Worm (Caenorhabditis elegans) whole organism, L4 larva: ENCODE results near the gene C53B7.2.

Experiments
- F26F4.8 ChIP-seq: fragments of 200-800 bp; sonication (Bioruptor generic); conservative IDR thresholded peaks from 2 replicates; pipeline ENCODE4 v1.3.6; 2022; ENCODE audit warnings: missing genetic modification characterization, missing compliant biosample characterization
- T20F7.1 ChIP-seq: fragments of 200-800 bp; sonication (Bioruptor generic); optimal IDR thresholded peaks from 2 replicates; lab custom pipeline; 2018; ENCODE audit warnings: mild to moderate bottlenecking, missing genetic modification characterization, missing compliant biosample characterization
- aha-1 ChIP-seq: fragments of 150-350 bp; peaks from one replicate; lab custom pipeline; 2014; ENCODE audit warnings: missing biosample characterization, missing genetic modification characterization
- ama-1 ChIP-seq: fragments of 150-350 bp; optimal IDR thresholded peaks from 2 replicates; lab custom pipeline; 2014; ENCODE audit warnings: inconsistent platforms, mixed read lengths
- ceh-20 ChIP-seq: fragments of 200-800 bp; sonication (Bioruptor generic); IDR thresholded peaks from 2 replicates; pipeline ENCODE4 v1.3.6; 2022; ENCODE audit warnings: missing genetic modification reagents, missing genetic modification characterization, missing compliant biosample characterization
- ceh-44 ChIP-seq: fragments of 200-800 bp; sonication (Bioruptor generic); IDR thresholded peaks from 2 replicates; pipeline ENCODE4 v1.3.6; 2022; ENCODE audit warnings: missing genetic modification reagents, missing genetic modification characterization, missing compliant biosample characterization
- daf-16 ChIP-seq, 3 experiments: sonication (generic microtip); optimal IDR thresholded peaks; 2 replicates each; lab custom pipeline; 2016 to 2017; ENCODE audit warnings: missing genetic modification characterization in 3 of 3, missing genetic modification reagents in 3 of 3, mild to moderate bottlenecking in 2 of 3, missing compliant biosample characterization in 2 of 3, missing biosample characterization in 1 of 3, moderate library complexity in 1 of 3
- daf-8 ChIP-seq: fragments of 200-800 bp; sonication (Bioruptor generic); IDR thresholded peaks from 2 replicates; pipeline ENCODE4 v1.3.6; 2022; ENCODE audit warnings: missing genetic modification characterization, missing compliant biosample characterization
- dmd-6 ChIP-seq: fragments of 200-800 bp; sonication (Bioruptor generic); IDR thresholded peaks from 2 replicates; pipeline ENCODE4 v1.3.6; 2022; ENCODE audit warnings: missing genetic modification reagents, missing genetic modification characterization, missing compliant biosample characterization
- dve-1 ChIP-seq: sonication (generic microtip); optimal IDR thresholded peaks from 2 replicates; lab custom pipeline; 2017; ENCODE audit warnings: antibody characterized with exemption, mild to moderate bottlenecking, missing genetic modification characterization, missing compliant biosample characterization; ENCODE audit not compliant: insufficient read depth
- fkh-10 ChIP-seq: fragments of 150-350 bp; optimal IDR thresholded peaks from 2 replicates; lab custom pipeline; 2014; ENCODE audit warnings: missing biosample characterization, missing genetic modification reagents, missing genetic modification characterization
- fos-1 ChIP-seq: fragments of 150-350 bp; optimal IDR thresholded peaks from 2 replicates; lab custom pipeline; 2014; ENCODE audit warnings: missing biosample characterization, missing genetic modification characterization
- hlh-11 ChIP-seq: fragments of 200-800 bp; sonication (Bioruptor generic); optimal IDR thresholded peaks from 2 replicates; lab custom pipeline; 2018; ENCODE audit warnings: mild to moderate bottlenecking, missing genetic modification characterization, missing compliant biosample characterization
- hlh-30 ChIP-seq: sonication (generic microtip); optimal IDR thresholded peaks from 2 replicates; lab custom pipeline; 2017; ENCODE audit warnings: antibody characterized with exemption, mild to moderate bottlenecking, missing genetic modification characterization, missing compliant biosample characterization; ENCODE audit not compliant: insufficient read depth
- jun-1 ChIP-seq: fragments of 150-350 bp; optimal IDR thresholded peaks from 2 replicates; lab custom pipeline; 2014; ENCODE audit warnings: missing biosample characterization, missing genetic modification reagents, missing genetic modification characterization
- lin-15B ChIP-seq: fragments of 150-350 bp; sonication (generic microtip); optimal IDR thresholded peaks from 3 replicates; lab custom pipeline; 2014; ENCODE audit warnings: missing biosample characterization, missing genetic modification characterization
- lsy-2 ChIP-seq, 2 experiments: fragments of 150-350 bp in 1 of 2; sonication (generic microtip) in 1 of 2; optimal IDR thresholded peaks; 2 replicates each; lab custom pipeline; 2014 to 2017; ENCODE audit warnings: missing biosample characterization in 2 of 2, missing genetic modification characterization in 2 of 2
- mdl-1 ChIP-seq, 2 experiments: fragments of 150-350 bp in 1 of 2; sonication (generic microtip) in 1 of 2; optimal IDR thresholded peaks; 2 replicates each; lab custom pipeline; 2014 to 2017; ENCODE audit warnings: missing biosample characterization in 2 of 2, missing genetic modification characterization in 2 of 2
- mep-1 ChIP-seq: fragments of 150-350 bp; sonication (generic microtip); optimal IDR thresholded peaks from 3 replicates; lab custom pipeline; 2014; ENCODE audit warnings: missing biosample characterization, missing genetic modification characterization
- mes-2 ChIP-seq: sonication (generic microtip); optimal IDR thresholded peaks from 2 replicates; lab custom pipeline; 2016; ENCODE audit warnings: missing genotype, mild to moderate bottlenecking, missing genetic modification characterization, missing compliant biosample characterization; ENCODE audit not compliant: poor library complexity, severe bottlenecking
- mxl-3 ChIP-seq: fragments of 200-800 bp; sonication (Bioruptor generic); optimal IDR thresholded peaks from 2 replicates; lab custom pipeline; 2018; ENCODE audit warnings: mild to moderate bottlenecking, missing genetic modification characterization, missing compliant biosample characterization
- nhr-10 ChIP-seq: fragments of 150-350 bp; optimal IDR thresholded peaks from 2 replicates; lab custom pipeline; 2014; ENCODE audit warnings: missing biosample characterization, missing genetic modification characterization
- nhr-102 ChIP-seq: sonication (generic microtip); optimal IDR thresholded peaks from 2 replicates; lab custom pipeline; 2016; ENCODE audit warnings: mild to moderate bottlenecking, missing genetic modification characterization, moderate library complexity, missing compliant biosample characterization
- nhr-111 ChIP-seq: fragments of 200-800 bp; sonication (Bioruptor generic); optimal IDR thresholded peaks from 2 replicates; lab custom pipeline; 2018; ENCODE audit warnings: mild to moderate bottlenecking, missing genetic modification characterization, missing compliant biosample characterization
- nhr-237 ChIP-seq: sonication (generic microtip); optimal IDR thresholded peaks from 2 replicates; lab custom pipeline; 2017; ENCODE audit warnings: missing biosample characterization, missing genetic modification characterization
- nhr-28 ChIP-seq: fragments of 150-350 bp; optimal IDR thresholded peaks from 2 replicates; lab custom pipeline; 2014; ENCODE audit warnings: missing biosample characterization, missing genetic modification characterization
- nhr-41 ChIP-seq: fragments of 200-800 bp; sonication (Bioruptor generic); IDR thresholded peaks from 2 replicates; pipeline ENCODE4 v1.3.6; 2022; ENCODE audit warnings: missing genetic modification reagents, missing genetic modification characterization, missing compliant biosample characterization
- nhr-48 ChIP-seq: sonication (generic microtip); optimal IDR thresholded peaks from 2 replicates; lab custom pipeline; 2016; ENCODE audit warnings: mild to moderate bottlenecking, missing genetic modification characterization, missing compliant biosample characterization
- nhr-76 ChIP-seq: fragments of 150-350 bp; optimal IDR thresholded peaks from 2 replicates; lab custom pipeline; 2014; ENCODE audit warnings: missing biosample characterization, missing genetic modification characterization
- nhr-77 ChIP-seq: fragments of 150-350 bp; optimal IDR thresholded peaks from 2 replicates; lab custom pipeline; 2014; ENCODE audit warnings: missing biosample characterization, missing genetic modification characterization
- pqm-1 ChIP-seq: sonication (generic microtip); optimal IDR thresholded peaks from 2 replicates; lab custom pipeline; 2017; ENCODE audit warnings: missing biosample characterization, missing genetic modification characterization
- snpc-1.2 ChIP-seq: fragments of 200-800 bp; sonication (Bioruptor generic); IDR thresholded peaks from 2 replicates; pipeline ENCODE4 v1.3.6; 2022; ENCODE audit warnings: missing genetic modification reagents, missing genetic modification characterization, missing compliant biosample characterization
- spr-3 ChIP-seq: fragments of 200-800 bp; sonication (Bioruptor generic); optimal IDR thresholded peaks from 2 replicates; lab custom pipeline; 2018; ENCODE audit warnings: mild to moderate bottlenecking, missing genetic modification characterization, missing compliant biosample characterization
- zip-2 ChIP-seq: fragments of 150-350 bp; optimal IDR thresholded peaks from 2 replicates; lab custom pipeline; 2014; ENCODE audit warnings: missing biosample characterization, missing genetic modification characterization
- ztf-7 ChIP-seq: fragments of 150-350 bp; optimal IDR thresholded peaks from 2 replicates; lab custom pipeline; 2014; ENCODE audit warnings: missing biosample characterization, missing genetic modification characterization

Gene C53B7.2

DNA sequence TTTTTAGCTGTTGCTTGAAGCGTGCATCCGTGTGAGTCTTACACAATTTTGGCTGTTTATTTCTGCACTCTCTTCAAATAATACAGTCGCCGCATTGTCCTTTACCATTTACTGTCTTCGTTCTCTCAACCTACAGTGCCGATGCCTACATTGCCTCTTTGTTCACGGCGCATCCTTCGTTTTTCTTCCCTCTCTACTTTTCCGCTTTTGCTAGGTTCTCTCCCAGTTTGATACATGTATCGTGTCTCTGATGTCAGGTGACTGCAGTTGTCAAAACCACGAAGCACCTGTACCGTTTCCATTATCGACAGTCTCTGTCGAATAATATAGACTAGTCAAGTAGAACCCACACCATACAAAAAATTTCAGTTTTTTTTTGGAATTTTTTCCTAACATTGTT, 37.4 kb upstream of the C53B7.2 start (continued):
- TF ChIP-seq ceh-20 (GFP tag; lab: Robert Waterston, UW) (no peak), T20F7.1 (peak; percentile 43), ceh-44 (no peak), nhr-28 (tag; lab: Kevin White, UChicago) (peak; percentile 80), pqm-1 (tag; lab: Kevin White, UChicago) (peak; percentile 26), jun-1 (tag; lab: Kevin White, UChicago) (peak; percentile 19), ztf-7 (tag; lab: Kevin White, UChicago) (no peak), fkh-10 (no peak), ama-1 (lab: Kevin White, UChicago) (no peak), dve-1 (tag; lab: Kevin White, UChicago) (peak; percentile 69), mes-2 (tag; lab: Kevin White, UChicago) (peak; percentile 50), nhr-77 (tag; lab: Kevin White, UChicago) (no peak), fos-1 (tag; lab: Kevin White, UChicago) (no peak), spr-3 (GFP tag; lab: Kevin White, UChicago) (no peak), nhr-41 (GFP tag; lab: Robert Waterston, UW) (no peak), lin-15B (tag; lab: Kevin White, UChicago) (no peak), daf-8 (GFP tag; lab: Robert Waterston, UW) (no peak), mxl-3 (peak; percentile 60), dmd-6 (peak; percentile 65), mdl-1 (tag; optimal IDR thresholded peaks at IDR 0.05; lab: Kevin White, UChicago) (peak in 1 of 2 experiments; percentile 31), nhr-111 (GFP tag; lab: Kevin White, UChicago) (no peak), F26F4.8 (GFP tag; lab: Robert Waterston, UW) (no peak), nhr-76 (no peak), mep-1 (tag; lab: Kevin White, UChicago) (peak; percentile 53), daf-16 (GFP tag; optimal IDR thresholded peaks at IDR 0.05; lab: Kevin White, UChicago) (no peak), daf-16 (tag; optimal IDR thresholded peaks at IDR 0.05; lab: Kevin White, UChicago) (peak; percentile 31)
- TF ChIP-seq, all 104 proteins: peak for 16

DNA sequence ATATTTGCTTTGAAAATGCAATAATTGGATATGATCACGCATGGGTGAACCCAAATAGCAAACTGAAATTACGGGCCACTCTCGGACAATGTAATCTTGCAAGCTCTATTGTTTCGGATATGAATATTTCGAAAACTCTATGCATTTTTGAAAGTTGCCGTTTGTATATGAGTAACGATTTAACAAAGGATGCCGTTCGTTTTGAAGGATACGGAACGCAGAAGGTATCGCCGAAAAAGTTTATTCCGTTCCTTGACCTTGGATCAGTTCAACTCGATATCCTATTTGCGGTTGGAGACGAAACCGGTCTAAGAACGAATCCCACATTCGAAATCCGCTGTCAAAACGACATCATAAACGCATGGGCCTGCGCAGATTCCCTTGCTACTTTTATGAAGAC, 33.0 kb upstream of the C53B7.2 start:
- TF ChIP-seq T20F7.1 (no peak), aha-1 (tag; lab: Kevin White, UChicago) (peak; percentile 96)
- TF ChIP-seq, all 104 proteins: peak for 1

DNA sequence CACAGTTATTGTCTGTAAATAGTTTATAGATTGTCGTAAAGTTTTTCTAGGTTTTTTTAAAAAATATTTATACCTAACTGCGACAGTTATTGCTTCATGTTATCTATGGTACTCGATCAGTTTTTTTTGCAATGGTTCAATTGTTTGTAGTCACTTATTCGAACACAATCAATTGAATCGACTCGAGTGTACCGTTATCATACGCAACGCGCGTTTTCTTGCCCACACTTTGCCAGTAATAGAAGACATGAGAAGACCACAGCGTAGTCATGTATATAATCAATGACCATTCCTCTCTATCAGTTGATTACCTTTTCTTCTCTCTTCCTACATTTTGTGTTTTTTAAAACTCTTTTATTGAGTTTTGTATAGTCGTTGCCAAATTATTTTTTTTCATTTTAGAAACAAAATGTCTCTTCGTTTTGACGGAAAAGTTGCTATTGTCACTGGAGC, 28.0 kb upstream of the C53B7.2 start, which contains the start of gene dhs-28:
Gene dhs-28 (plus strand): TSS at position 403 of the 453 bp plus-strand sequence.
- TF ChIP-seq nhr-102 (tag; lab: Kevin White, UChicago) (peak; percentile 6), nhr-237 (tag; lab: Kevin White, UChicago) (no peak), zip-2 (no peak), mep-1 (tag; lab: Kevin White, UChicago) (peak; percentile 47), nhr-28 (tag; lab: Kevin White, UChicago) (peak; percentile 98), pqm-1 (tag; lab: Kevin White, UChicago) (peak; percentile 44), F26F4.8 (GFP tag; lab: Robert Waterston, UW) (no peak), hlh-30 (peak; percentile 82), mdl-1 (tag; optimal IDR thresholded peaks at IDR 0.05; lab: Kevin White, UChicago) (peak in 1 of 2 experiments; percentile 60), dmd-6 (peak; percentile 69), nhr-48 (tag; lab: Kevin White, UChicago) (peak; percentile 71), dve-1 (tag; lab: Kevin White, UChicago) (peak; percentile 45), spr-3 (GFP tag; lab: Kevin White, UChicago) (no peak), snpc-1.2 (GFP tag; lab: Robert Waterston, UW) (no peak), jun-1 (tag; lab: Kevin White, UChicago) (peak; percentile 20), aha-1 (tag; lab: Kevin White, UChicago) (peak; percentile 87), mxl-3 (peak; percentile 14), lsy-2 (tag; optimal IDR thresholded peaks at IDR 0.05; lab: Kevin White, UChicago) (peak in 1 of 2 experiments; percentile 36), T20F7.1 (peak; percentile 30), hlh-11 (tag; lab: Kevin White, UChicago) (peak; percentile 71), nhr-10 (tag; lab: Kevin White, UChicago) (peak; percentile 42), daf-16 (GFP tag; optimal IDR thresholded peaks at IDR 0.05; lab: Kevin White, UChicago) (no peak), daf-16 (tag; optimal IDR thresholded peaks at IDR 0.05; lab: Kevin White, UChicago) (peak; percentile 96), mes-2 (tag; lab: Kevin White, UChicago) (peak; percentile 58)
